Fruit fly (Drosophila melanogaster) S2 (cell line): ENCODE measurements around the gene Osi18.

Experiments
- CG8478 ChIP-seq: fragments of >200 bp; optimal IDR thresholded peaks from 2 replicates; lab custom pipeline; 2018
- CTCF ChIP-seq, 2 experiments: fragments of >200 bp; optimal IDR thresholded peaks; 2 replicates each; lab custom pipeline; 2018

DNA sequence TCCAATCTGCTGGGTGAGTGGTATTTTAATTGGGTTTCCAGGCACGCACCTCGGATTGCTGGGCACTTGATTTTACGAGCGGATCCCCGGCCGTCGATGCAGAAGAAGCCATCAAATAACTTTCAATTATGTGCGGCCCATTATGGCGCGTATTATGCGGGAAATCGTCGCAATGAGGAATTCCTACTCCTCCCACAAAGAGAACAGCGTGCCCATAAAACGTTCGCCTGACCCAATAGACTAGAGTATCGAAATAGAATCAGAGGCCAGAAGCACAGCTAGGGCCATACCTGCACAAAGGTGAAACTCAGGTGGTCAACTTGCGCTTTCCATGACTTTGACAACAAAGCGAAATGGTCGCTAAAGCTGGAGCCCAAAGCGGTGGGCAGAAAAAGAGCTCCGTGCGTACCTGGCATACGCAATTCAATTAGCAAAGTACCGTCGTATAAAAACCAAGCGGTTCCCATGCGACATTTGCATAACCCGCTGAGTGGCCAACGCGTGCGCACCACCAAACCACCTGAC, at the start of gene Osi18:
- no peak for TF ChIP-seq CTCF (optimal IDR thresholded peaks at IDR 0.05; lab: Kevin White, UChicago)
- TF ChIP-seq CG8478: no peak
